Worm (Caenorhabditis elegans): Measurements from ENCODE around the gene F49E2.2.

Gene F49E2.2

ce11 chrX:9616919-9617318, 50.4 kb downstream of the F49E2.2 start, which contains the start of gene C11E4.7:
C11E4.7 (plus strand) TSS chrX:9617219.
- TF ChIP-seq nhr-90 (tag; optimal IDR thresholded peaks at IDR 0.05; ENCODE audit: poor library complexity) (no peak), aha-1 (tag; optimal IDR thresholded peaks at IDR 0.05) (no peak), swsn-7 (tag; optimal IDR thresholded peaks at IDR 0.05) (no peak), tbx-2 (tag; optimal IDR thresholded peaks at IDR 0.05) (no peak), unc-62 (GFP tag; optimal IDR thresholded peaks at IDR 0.05) (no peak), hlh-17 (GFP tag; optimal IDR thresholded peaks at IDR 0.05; ENCODE audit: borderline replicate concordance) (no peak), grh-1 (GFP tag; IDR thresholded peaks at IDR 0.05) (no peak), zag-1 (tag; optimal IDR thresholded peaks at IDR 0.05) (no peak), fkh-10 (GFP tag; optimal IDR thresholded peaks at IDR 0.05) (no peak), irx-1 (tag; optimal IDR thresholded peaks at IDR 0.05) (no peak), isw-1 (GFP tag; IDR thresholded peaks at IDR 0.05) (no peak), unc-30 (tag; optimal IDR thresholded peaks at IDR 0.05) (no peak), C16A3.4 (tag; optimal IDR thresholded peaks at IDR 0.05) (no peak), egl-13 (tag; optimal IDR thresholded peaks at IDR 0.05) (no peak)

ce11 chrX:9620136-9620535, 53.6 kb downstream of the F49E2.2 start, which contains the start of gene C11E4.8:
C11E4.8 (plus strand) TSS chrX:9620436.
- TF ChIP-seq pag-3 (tag; optimal IDR thresholded peaks at IDR 0.05; ENCODE audit: borderline replicate concordance, insufficient read depth), result no peak
- no peak for TF ChIP-seq unc-98 (GFP tag; IDR thresholded peaks at IDR 0.05)
- no peak for TF ChIP-seq ceh-82 (tag; optimal IDR thresholded peaks at IDR 0.05)
- TF ChIP-seq lir-3 (tag; optimal IDR thresholded peaks at IDR 0.05; ENCODE audit: poor library complexity), result no peak
- no peak for TF ChIP-seq efl-3 (GFP tag; optimal IDR thresholded peaks at IDR 0.05)
- TF ChIP-seq sptf-1 (tag; optimal IDR thresholded peaks at IDR 0.05), result no peak
- no peak for TF ChIP-seq rnt-1 (tag; optimal IDR thresholded peaks at IDR 0.05)
- TF ChIP-seq blmp-1 (tag; optimal IDR thresholded peaks at IDR 0.05), result no peak
- TF ChIP-seq nhr-77 (tag; optimal IDR thresholded peaks at IDR 0.05), result no peak
- no peak for TF ChIP-seq ces-1 (GFP tag; optimal IDR thresholded peaks at IDR 0.05)
- no peak for TF ChIP-seq unc-130 (tag; optimal IDR thresholded peaks at IDR 0.05)
- TF ChIP-seq fos-1 (tag; optimal IDR thresholded peaks at IDR 0.05), result no peak
- TF ChIP-seq dsc-1 (tag; optimal IDR thresholded peaks at IDR 0.05), result no peak
- no peak for TF ChIP-seq nhr-84 (tag; optimal IDR thresholded peaks at IDR 0.05)
- TF ChIP-seq lin-15B (tag; optimal IDR thresholded peaks at IDR 0.05), result no peak
- no peak for TF ChIP-seq lin-35 (GFP tag; optimal IDR thresholded peaks at IDR 0.05)
- TF ChIP-seq nhr-85 (tag), result no peak
- no peak for TF ChIP-seq nhr-11 (tag; optimal IDR thresholded peaks at IDR 0.05)
- no peak for TF ChIP-seq tlp-1 (tag; optimal IDR thresholded peaks at IDR 0.05)
- no peak for TF ChIP-seq nhr-19 (GFP tag; conservative IDR thresholded peaks at IDR 0.05)

ce11 chrX:9622609-9623008, 56.1 kb downstream of the F49E2.2 start:
- TF ChIP-seq nhr-28 (tag; optimal IDR thresholded peaks at IDR 0.05) (no peak), mep-1 (tag; optimal IDR thresholded peaks at IDR 0.05) (no peak), vab-15 (tag; optimal IDR thresholded peaks at IDR 0.05) (no peak), tbx-2 (tag; optimal IDR thresholded peaks at IDR 0.05) (no peak), nhr-19 (GFP tag; conservative IDR thresholded peaks at IDR 0.05) (0 out of 2 replicates have a peak, but pooled peaks have one; percentile 9), snu-23 (GFP tag; optimal IDR thresholded peaks at IDR 0.05) (peak; percentile 27), sup-37 (GFP tag; optimal IDR thresholded peaks at IDR 0.05) (no peak), ceh-88 (GFP tag; IDR thresholded peaks at IDR 0.05) (no peak), lin-13 (GFP tag; optimal IDR thresholded peaks at IDR 0.05) (no peak), efl-3 (GFP tag; optimal IDR thresholded peaks at IDR 0.05) (no peak), zag-1 (tag; optimal IDR thresholded peaks at IDR 0.05) (no peak), lin-35 (GFP tag; optimal IDR thresholded peaks at IDR 0.05) (peak in 1 of 2 experiments; percentile 39), ets-5 (GFP tag; IDR thresholded peaks at IDR 0.05) (no peak), ceh-90 (tag; optimal IDR thresholded peaks at IDR 0.05) (no peak), ztf-11 (tag; optimal IDR thresholded peaks at IDR 0.05) (no peak), fos-1 (tag; optimal IDR thresholded peaks at IDR 0.05) (no peak), nhr-20 (tag; optimal IDR thresholded peaks at IDR 0.05) (no peak), nhr-11 (tag; optimal IDR thresholded peaks at IDR 0.05) (no peak), nhr-85 (tag) (no peak), dpl-1 (GFP tag; optimal IDR thresholded peaks at IDR 0.05) (no peak), nhr-71 (tag; optimal IDR thresholded peaks at IDR 0.05) (peak; percentile 6), hpl-2 (GFP tag; optimal IDR thresholded peaks at IDR 0.05) (no peak), nhr-90 (tag; optimal IDR thresholded peaks at IDR 0.05; ENCODE audit: poor library complexity) (peak; percentile 20), F16B12.6 (tag; optimal IDR thresholded peaks at IDR 0.05) (no peak), nhr-77 (tag; optimal IDR thresholded peaks at IDR 0.05) (no peak), pax-3 (tag; optimal IDR thresholded peaks at IDR 0.05) (no peak)
